Worm (Caenorhabditis elegans) whole organism, L3 larva: ENCODE measurements around the gene kynu-1.

Experiments
- ZK546.5 ChIP-seq: sonication (generic microtip); optimal IDR thresholded peaks from 2 replicates; lab custom pipeline; 2017; ENCODE audit warnings: missing biosample characterization, missing genetic modification characterization
- elt-1 ChIP-seq: fragments of 150-350 bp; optimal IDR thresholded peaks from 2 replicates; lab custom pipeline; 2014; ENCODE audit warnings: missing biosample characterization, missing genetic modification characterization
- hmg-11 ChIP-seq: sonication (generic microtip); optimal IDR thresholded peaks from 2 replicates; lab custom pipeline; 2016; ENCODE audit warnings: missing genetic modification characterization, missing compliant biosample characterization
- lin-15B ChIP-seq: fragments of 150-350 bp; optimal IDR thresholded peaks from 2 replicates; lab custom pipeline; 2014; ENCODE audit warnings: missing biosample characterization, missing genetic modification characterization
- mdl-1 ChIP-seq: fragments of 150-350 bp; optimal IDR thresholded peaks from 2 replicates; lab custom pipeline; 2014; ENCODE audit warnings: missing biosample characterization, missing genetic modification characterization
- mml-1 ChIP-seq: fragments of 150-350 bp; sonication (generic microtip); optimal IDR thresholded peaks from 3 replicates; lab custom pipeline; 2014; ENCODE audit warnings: missing biosample characterization, missing genetic modification characterization
- nhr-11 ChIP-seq: fragments of 150-350 bp; optimal IDR thresholded peaks from 2 replicates; lab custom pipeline; 2014; ENCODE audit warnings: missing biosample characterization, missing genetic modification characterization
- nhr-237 ChIP-seq: fragments of 150-350 bp; optimal IDR thresholded peaks from 2 replicates; lab custom pipeline; 2014; ENCODE audit warnings: missing biosample characterization, missing genetic modification characterization
- nhr-67 ChIP-seq: fragments of 150-350 bp; optimal IDR thresholded peaks from 2 replicates; lab custom pipeline; 2014; ENCODE audit warnings: missing biosample characterization, missing genetic modification characterization
- tbx-2 ChIP-seq: sonication (generic microtip); optimal IDR thresholded peaks from 2 replicates; lab custom pipeline; 2016; ENCODE audit warnings: mild to moderate bottlenecking, missing genetic modification characterization, missing compliant biosample characterization
- ztf-4 ChIP-seq: fragments of 150-350 bp; optimal IDR thresholded peaks from 2 replicates; lab custom pipeline; 2014; ENCODE audit warnings: missing biosample characterization, missing genetic modification characterization

The kynu-1 gene

ce11 chrX:6057580-6058305 is 51.4 kb downstream of the kynu-1 start, which contains the start of gene gln-1 (continued):
- TF ChIP-seq ZK546.5 (tag; lab: Kevin White, UChicago), result no peak
- no peak for TF ChIP-seq lin-15B (tag; lab: Kevin White, UChicago)
- TF ChIP-seq mdl-1 (tag; lab: Kevin White, UChicago), result no peak
- TF ChIP-seq elt-1, result no peak
- TF ChIP-seq nhr-67 (tag; lab: Kevin White, UChicago), result no peak
- no peak for TF ChIP-seq nhr-11 (tag; lab: Kevin White, UChicago)
- TF ChIP-seq nhr-237, result no peak
- TF ChIP-seq mml-1 (tag; lab: Kevin White, UChicago), result no peak
- TF ChIP-seq tbx-2 (tag; lab: Kevin White, UChicago), result no peak
- no peak for TF ChIP-seq hmg-11 (tag; lab: Kevin White, UChicago)
- no peak for TF ChIP-seq ztf-4 (tag; lab: Kevin White, UChicago)
